Fruit fly (Drosophila melanogaster): Measurements from ENCODE around the gene tomb.
A peak's percentile ranks its signal among the peaks of the same experiment; 100 is the strongest.

dm6 chr2L:5569503-5569902 lies 32.9 kb upstream of the tomb start:
- TF ChIP-seq CG8159 (tag; optimal IDR thresholded peaks at IDR 0.05) (peak; percentile 62), CG9948 (tag; optimal IDR thresholded peaks at IDR 0.05) (no peak), CG12605 (GFP tag; IDR thresholded peaks at IDR 0.05) (no peak), CG15710 (tag; optimal IDR thresholded peaks at IDR 0.05) (peak; percentile 57), CG14655 (GFP tag; optimal IDR thresholded peaks at IDR 0.05) (peak; percentile 48), Pif1B (GFP tag; optimal IDR thresholded peaks at IDR 0.05) (peak; percentile 26), rn (GFP tag; IDR thresholded peaks at IDR 0.05) (no peak), Pif1A (GFP tag; optimal IDR thresholded peaks at IDR 0.05) (peak; percentile 30), CG34367 (tag; optimal IDR thresholded peaks at IDR 0.05) (no peak)
